Worm (Caenorhabditis elegans): ENCODE measurements around the gene rpc-25.

DNA sequence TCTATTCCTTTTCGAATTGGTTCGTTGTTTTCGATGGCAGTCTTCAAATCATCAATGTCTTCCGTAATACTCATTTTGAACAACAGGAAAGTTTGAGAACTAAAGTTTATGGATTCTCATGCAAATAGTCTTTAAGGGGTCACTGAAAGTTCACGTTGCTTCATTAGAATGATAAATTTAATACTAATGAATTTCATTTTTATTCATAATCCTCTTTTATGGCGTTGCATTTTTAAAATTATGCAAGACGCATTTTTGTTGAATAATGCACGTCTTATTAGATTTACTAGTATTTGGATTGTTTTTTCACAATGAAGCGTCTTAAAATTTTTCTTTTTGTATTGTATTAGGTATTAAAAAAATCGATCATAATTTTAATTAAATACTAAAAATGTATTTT lies 36.7 kb upstream of the rpc-25 start, which contains the start of gene C12D8.9:
- TF ChIP-seq pha-4 (tag; optimal IDR thresholded peaks at IDR 0.05) (no peak), pros-1 (tag; optimal IDR thresholded peaks at IDR 0.05) (no peak), sox-4 (tag; optimal IDR thresholded peaks at IDR 0.05) (no peak), che-1 (tag; optimal IDR thresholded peaks at IDR 0.05) (no peak), nhr-11 (tag; optimal IDR thresholded peaks at IDR 0.05) (no peak), rnt-1 (tag; optimal IDR thresholded peaks at IDR 0.05) (no peak), unc-86 (tag; optimal IDR thresholded peaks at IDR 0.05) (no peak), dmd-4 (tag; optimal IDR thresholded peaks at IDR 0.05; ENCODE audit: borderline replicate concordance) (no peak), C38D4.7 (GFP tag; optimal IDR thresholded peaks at IDR 0.05) (no peak), lim-6 (tag; optimal IDR thresholded peaks at IDR 0.05) (no peak), K09A11.1 (tag; optimal IDR thresholded peaks at IDR 0.05; ENCODE audit: insufficient read depth) (no peak), unc-55 (GFP tag; optimal IDR thresholded peaks at IDR 0.05) (no peak)
